Worm (Caenorhabditis elegans) whole organism, L4/young adult: ENCODE measurements around the gene nhr-128.

Experiments
- W03F9.2 ChIP-seq: fragments of 150-350 bp; optimal IDR thresholded peaks from 2 replicates; lab custom pipeline; 2014; ENCODE audit warnings: missing biosample characterization, missing genetic modification characterization
- dao-5 ChIP-seq: sonication (generic microtip); optimal IDR thresholded peaks from 2 replicates; lab custom pipeline; 2016; ENCODE audit warnings: missing genotype, missing genetic modification characterization, moderate library complexity, missing compliant biosample characterization
- him-1 ChIP-seq: sonication (generic microtip); optimal IDR thresholded peaks from 2 replicates; lab custom pipeline; 2016; ENCODE audit warnings: missing genotype, missing genetic modification reagents, missing genetic modification characterization, missing compliant biosample characterization

Gene nhr-128

ce11 chrV:2221764-2222163, at the start of gene nhr-128:
Gene nhr-128 (plus strand): TSS chrV:2222064.
- TF ChIP-seq dao-5 (tag; lab: Kevin White, UChicago): no peak
- no peak for TF ChIP-seq W03F9.2 (tag; lab: Kevin White, UChicago)
- no peak for TF ChIP-seq him-1 (tag; lab: Kevin White, UChicago)

DNA sequence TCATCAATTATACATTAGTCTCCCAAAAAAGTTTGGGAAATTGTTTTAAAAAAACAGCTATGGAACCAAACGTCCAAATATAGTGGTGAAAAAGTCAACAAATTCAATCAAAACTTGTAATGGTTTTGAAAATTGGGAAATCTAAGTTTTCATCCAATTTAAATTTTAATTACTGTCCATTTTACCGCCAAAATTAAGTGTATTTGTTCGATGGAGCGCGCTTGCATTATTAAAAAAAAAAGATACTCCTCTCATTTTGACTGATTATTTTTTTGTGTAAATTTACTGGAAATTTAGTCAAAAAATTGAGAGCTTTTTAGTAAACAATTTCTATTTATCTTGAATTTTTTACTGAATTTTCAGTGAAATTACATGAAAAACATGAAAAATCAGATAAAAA, 47.4 kb upstream of the nhr-128 start:
- TF ChIP-seq dao-5 (tag; lab: Kevin White, UChicago) (no peak), him-1 (tag; lab: Kevin White, UChicago) (no peak), W03F9.2 (tag; lab: Kevin White, UChicago) (no peak)

- TF ChIP-seq W03F9.2 (tag; lab: Kevin White, UChicago): no peak
- TF ChIP-seq dao-5 (tag; lab: Kevin White, UChicago): no peak
- TF ChIP-seq him-1 (tag; lab: Kevin White, UChicago): no peak
Measured at ce11 chrV:2175242-2175641, 46.6 kb upstream of the nhr-128 start, which contains the start of gene C45H4.18. Gene C45H4.18 (plus strand): TSS chrV:2175542.

ce11 chrV:2177307-2177764, 44.5 kb upstream of the nhr-128 start, which contains the start of gene srbc-17:
Gene srbc-17 (plus strand): TSS chrV:2177714.
- TF ChIP-seq dao-5 (tag; lab: Kevin White, UChicago) (no peak), him-1 (tag; lab: Kevin White, UChicago) (no peak), W03F9.2 (tag; lab: Kevin White, UChicago) (no peak)

ce11 chrV:2179214-2179613, 42.6 kb upstream of the nhr-128 start, which contains the start of gene cyp-33C1:
Gene cyp-33C1 (plus strand): TSS chrV:2179514.
- TF ChIP-seq dao-5 (tag; lab: Kevin White, UChicago): no peak
- no peak for TF ChIP-seq W03F9.2 (tag; lab: Kevin White, UChicago)
- no peak for TF ChIP-seq him-1 (tag; lab: Kevin White, UChicago)

DNA sequence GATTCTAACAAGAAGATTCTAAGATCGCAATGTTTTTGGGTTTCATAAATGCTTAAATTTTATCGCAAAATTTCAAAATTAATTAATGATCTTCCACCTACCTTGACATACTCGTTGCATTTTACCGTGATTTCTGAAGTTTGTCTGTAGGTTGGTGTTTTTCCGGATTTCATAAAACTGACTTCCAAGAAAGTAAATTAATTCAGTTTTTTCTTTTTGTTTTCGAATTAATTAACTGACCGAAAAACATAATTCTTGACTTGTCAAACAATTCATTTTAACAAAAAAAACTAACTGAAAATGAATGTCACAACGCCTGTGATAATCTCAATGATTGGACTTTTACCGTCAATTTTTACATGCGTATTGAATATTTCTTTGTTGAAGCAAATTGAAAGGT, 40.1 kb upstream of the nhr-128 start, which contains the start of gene srbc-16:
TSS of gene srbc-16 (plus strand) at position 301 of the 400 bp plus-strand sequence.
- no peak for TF ChIP-seq dao-5 (tag; lab: Kevin White, UChicago)
- no peak for TF ChIP-seq W03F9.2 (tag; lab: Kevin White, UChicago)
- no peak for TF ChIP-seq him-1 (tag; lab: Kevin White, UChicago)

DNA sequence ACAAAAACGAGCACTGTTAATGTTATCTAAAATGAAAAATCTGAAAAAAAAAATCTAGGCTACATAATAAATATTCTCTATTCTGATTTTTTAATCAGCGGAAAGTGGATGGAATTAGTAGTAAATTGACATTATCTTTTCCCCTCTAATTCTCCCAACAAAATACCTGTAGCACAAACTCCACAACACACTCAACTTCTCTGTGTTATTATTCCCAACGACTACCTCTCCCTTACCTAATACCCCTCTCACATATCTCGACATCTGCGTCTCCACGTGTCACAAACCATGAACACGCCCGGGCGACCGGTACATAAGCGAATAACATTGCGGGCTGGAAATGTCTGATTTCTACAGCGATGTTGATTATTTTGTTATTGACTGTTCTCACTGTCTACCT, 38.7 kb upstream of the nhr-128 start, which contains the start of gene cyp-33C2:
TSS of gene cyp-33C2 (plus strand) at position 327 of the 400 bp plus-strand sequence.
- TF ChIP-seq him-1 (tag; lab: Kevin White, UChicago): no peak
- no peak for TF ChIP-seq dao-5 (tag; lab: Kevin White, UChicago)
- no peak for TF ChIP-seq W03F9.2 (tag; lab: Kevin White, UChicago)

DNA sequence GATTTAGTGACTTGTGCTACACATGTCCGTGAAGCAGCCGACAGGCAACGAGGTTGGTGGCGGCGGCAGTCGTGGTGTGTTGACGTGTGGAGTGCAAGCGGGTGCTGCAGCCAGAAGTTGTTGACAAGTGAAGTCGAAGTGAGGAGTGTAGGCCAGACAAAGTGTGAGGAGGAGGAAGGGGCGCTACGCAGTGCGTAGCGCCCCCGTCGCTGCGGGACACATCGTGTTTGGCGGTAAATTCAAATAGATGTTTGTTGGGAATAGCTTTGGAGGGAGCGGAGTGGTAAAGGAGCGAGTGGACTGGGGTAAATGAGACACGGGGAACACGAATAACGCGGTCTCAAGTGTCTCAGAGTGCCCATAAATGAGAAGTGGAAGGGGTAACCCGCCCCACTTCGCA, 36.4 kb upstream of the nhr-128 start:
- TF ChIP-seq dao-5 (tag; lab: Kevin White, UChicago) (no peak), him-1 (tag; lab: Kevin White, UChicago) (no peak), W03F9.2 (tag; lab: Kevin White, UChicago) (no peak)

DNA sequence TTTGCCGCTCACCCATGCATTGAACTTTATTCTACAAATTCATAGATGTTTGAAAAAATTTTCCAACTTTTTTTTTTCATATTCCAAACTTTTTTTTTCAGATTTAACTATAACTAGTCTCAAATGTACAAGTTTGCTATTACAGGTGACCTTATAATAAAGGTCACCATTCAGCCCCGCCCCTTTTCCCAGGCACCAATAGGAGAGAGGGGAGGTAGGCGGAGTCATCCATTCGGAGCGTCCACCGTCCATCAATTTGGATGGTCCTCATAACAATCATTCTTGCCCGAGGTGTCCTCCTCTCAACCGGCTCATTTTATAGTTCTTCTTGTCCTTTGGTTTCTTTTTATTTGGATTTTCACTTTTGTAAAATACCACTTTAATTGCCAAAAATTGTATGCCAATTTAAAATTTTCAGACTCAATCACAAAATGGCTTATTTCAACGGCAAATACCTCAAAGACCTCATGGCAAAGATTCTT, 34.0 kb upstream of the nhr-128 start, which contains the start of gene Y5H2B.3:
TSS of gene Y5H2B.3 (plus strand) at position 432 of the 482 bp plus-strand sequence.
- no peak for TF ChIP-seq W03F9.2 (tag; lab: Kevin White, UChicago)
- no peak for TF ChIP-seq dao-5 (tag; lab: Kevin White, UChicago)
- TF ChIP-seq him-1 (tag; lab: Kevin White, UChicago): no peak

- no peak for TF ChIP-seq him-1 (tag; lab: Kevin White, UChicago)
- TF ChIP-seq W03F9.2 (tag; lab: Kevin White, UChicago): no peak
- TF ChIP-seq dao-5 (tag; lab: Kevin White, UChicago): no peak
Measured at ce11 chrV:2190383-2190782, 31.5 kb upstream of the nhr-128 start.

- TF ChIP-seq W03F9.2 (tag; lab: Kevin White, UChicago) (no peak), dao-5 (tag; lab: Kevin White, UChicago) (no peak), him-1 (tag; lab: Kevin White, UChicago) (no peak)
Measured at ce11 chrV:2191122-2191521, 30.7 kb upstream of the nhr-128 start, which contains the start of gene srbc-42. Gene srbc-42 (minus strand): TSS chrV:2191222.

ce11 chrV:2192117-2192516, 29.7 kb upstream of the nhr-128 start, which contains the start of gene nhr-13:
Gene nhr-13 (plus strand): TSS chrV:2192485.
- no peak for TF ChIP-seq him-1 (tag; lab: Kevin White, UChicago)
- TF ChIP-seq dao-5 (tag; lab: Kevin White, UChicago): no peak
- TF ChIP-seq W03F9.2 (tag; lab: Kevin White, UChicago): no peak

ce11 chrV:2199594-2199993, 22.3 kb upstream of the nhr-128 start:
- TF ChIP-seq W03F9.2 (tag; lab: Kevin White, UChicago) (no peak), dao-5 (tag; lab: Kevin White, UChicago) (no peak), him-1 (tag; lab: Kevin White, UChicago) (no peak)

DNA sequence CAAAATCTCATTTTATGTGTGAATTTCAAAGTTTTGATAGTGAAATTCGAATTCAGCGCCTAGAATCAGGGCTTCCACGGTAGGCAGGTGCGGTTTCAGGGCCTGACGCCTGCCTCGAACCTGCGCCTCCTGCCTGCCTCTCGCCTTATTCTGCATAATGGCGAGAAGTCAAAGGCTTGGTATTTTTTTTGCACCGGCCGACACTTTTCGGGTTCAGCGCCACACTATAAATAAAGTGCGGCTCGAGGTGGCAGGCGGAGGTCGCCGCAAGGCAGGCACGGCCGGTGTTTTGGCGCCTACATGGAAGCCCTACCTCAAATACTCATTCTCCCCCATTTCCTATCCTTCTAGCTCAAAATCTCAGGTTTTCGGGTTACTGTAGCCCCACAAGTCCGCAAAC, 21.5 kb upstream of the nhr-128 start:
- TF ChIP-seq him-1 (tag; lab: Kevin White, UChicago) (no peak), dao-5 (tag; lab: Kevin White, UChicago) (no peak), W03F9.2 (tag; lab: Kevin White, UChicago) (no peak)
